Fruit fly (Drosophila melanogaster) whole organism, adult: Measurements from ENCODE around the gene CG43220.
A peak's percentile ranks its signal among the peaks of the same experiment; 100 is the strongest.

Source experiments
- CG11617 ChIP-seq: fragments of 200-800 bp; sonication (Bioruptor generic); optimal IDR thresholded peaks from 2 replicates; lab custom pipeline; 2017; ENCODE audit warnings: mild to moderate bottlenecking, missing biosample characterization, missing genetic modification reagents, missing genetic modification characterization
- CG12768 ChIP-seq: fragments of 200-800 bp; sonication (Bioruptor generic); optimal IDR thresholded peaks from 2 replicates; lab custom pipeline; 2017; ENCODE audit warnings: missing biosample characterization, missing genetic modification characterization, mild to moderate bottlenecking, moderate library complexity, missing genetic modification reagents
- CG14711 ChIP-seq: fragments of 200-800 bp; sonication (Bioruptor generic); optimal IDR thresholded peaks from 2 replicates; lab custom pipeline; 2018; ENCODE audit warnings: missing biosample characterization, mild to moderate bottlenecking, missing genetic modification characterization, moderate library complexity
- CG1620 ChIP-seq: fragments of 200-800 bp; sonication (Bioruptor generic); optimal IDR thresholded peaks from 2 replicates; lab custom pipeline; 2016; ENCODE audit warnings: missing biosample characterization, missing genetic modification characterization
- CG33017 ChIP-seq: fragments of 200-800 bp; sonication (Bioruptor generic); optimal IDR thresholded peaks from 2 replicates; lab custom pipeline; 2018; ENCODE audit warnings: missing biosample characterization, mild to moderate bottlenecking, missing genetic modification characterization, moderate library complexity
- CG5204 ChIP-seq: fragments of 200-800 bp; sonication (Bioruptor generic); optimal IDR thresholded peaks from 2 replicates; lab custom pipeline; 2016; ENCODE audit warnings: missing biosample characterization, missing genetic modification characterization
- CG7045 ChIP-seq: fragments of 200-800 bp; sonication (Bioruptor generic); optimal IDR thresholded peaks from 2 replicates; lab custom pipeline; 2017; ENCODE audit warnings: missing biosample characterization, mild to moderate bottlenecking, missing genetic modification characterization
- CG7101 ChIP-seq: fragments of 200-800 bp; sonication (Bioruptor generic); optimal IDR thresholded peaks from 2 replicates; lab custom pipeline; 2018; ENCODE audit warnings: missing biosample characterization, mild to moderate bottlenecking, missing genetic modification characterization, moderate library complexity
- Clk ChIP-seq: fragments of 200-800 bp; sonication (Bioruptor generic); optimal IDR thresholded peaks from 2 replicates; lab custom pipeline; 2017; ENCODE audit warnings: missing biosample characterization, missing genetic modification characterization
- Crg-1 ChIP-seq: fragments of 200-800 bp; sonication (Bioruptor generic); optimal IDR thresholded peaks from 2 replicates; lab custom pipeline; 2016; ENCODE audit warnings: missing biosample characterization, missing genetic modification characterization
- Hr96 ChIP-seq: fragments of 200-800 bp; sonication (Bioruptor generic); optimal IDR thresholded peaks from 2 replicates; lab custom pipeline; 2016; ENCODE audit warnings: missing biosample characterization, missing genetic modification characterization
- Mnt ChIP-seq: fragments of 200-800 bp; sonication (Bioruptor generic); optimal IDR thresholded peaks from 2 replicates; lab custom pipeline; 2016; ENCODE audit warnings: missing biosample characterization, mild to moderate bottlenecking, missing genetic modification characterization
- bab1 ChIP-seq: fragments of 200-800 bp; sonication (Bioruptor generic); optimal IDR thresholded peaks from 3 replicates; lab custom pipeline; 2019; ENCODE audit warnings: missing biosample characterization, mild to moderate bottlenecking, missing genetic modification characterization, moderate library complexity
- cic ChIP-seq: fragments of 200-800 bp; sonication (Bioruptor generic); optimal IDR thresholded peaks from 2 replicates; lab custom pipeline; 2017; ENCODE audit warnings: missing biosample characterization, mild to moderate bottlenecking, missing genetic modification characterization, moderate library complexity
- cnc ChIP-seq, 2 experiments: fragments of >200 bp; optimal IDR thresholded peaks; 2 replicates each; lab custom pipeline; 2017
- kay ChIP-seq: fragments of 200-800 bp; sonication (Bioruptor generic); peaks from one replicate; lab custom pipeline; 2016; ENCODE audit warnings: missing biosample characterization, missing genetic modification characterization, borderline replicate concordance
- ovo ChIP-seq: fragments of 200-800 bp; sonication (Bioruptor generic); optimal IDR thresholded peaks from 2 replicates; lab custom pipeline; 2016; ENCODE audit warnings: missing biosample characterization, missing genetic modification characterization
- pad ChIP-seq: fragments of 200-800 bp; sonication (Bioruptor generic); optimal IDR thresholded peaks from 3 replicates; lab custom pipeline; 2017; ENCODE audit warnings: missing biosample characterization, missing genetic modification characterization, mild to moderate bottlenecking, moderate library complexity, missing genetic modification reagents
- tj ChIP-seq: fragments of 200-800 bp; sonication (Bioruptor generic); optimal IDR thresholded peaks from 3 replicates; lab custom pipeline; 2017; ENCODE audit warnings: missing biosample characterization, mild to moderate bottlenecking, missing genetic modification characterization, moderate library complexity
- toe ChIP-seq: fragments of 200-800 bp; sonication (Bioruptor generic); optimal IDR thresholded peaks from 2 replicates; lab custom pipeline; 2016; ENCODE audit warnings: missing biosample characterization, missing genetic modification characterization

Gene CG43220

dm6 chr2L:17498721-17499120 is 12.4 kb downstream of the CG43220 start, which contains the start of gene CG15142:
CG15142 (minus strand) TSS chr2L:17498821.
- TF ChIP-seq Hr96 (GFP tag; lab: Kevin White, UChicago): no peak
- TF ChIP-seq CG7101 (tag; lab: Kevin White, UChicago): no peak
- TF ChIP-seq CG12768 (GFP tag; lab: Kevin White, UChicago): no peak
- TF ChIP-seq CG33017 (tag; lab: Kevin White, UChicago): no peak
- TF ChIP-seq Crg-1 (GFP tag; lab: Kevin White, UChicago): no peak
- TF ChIP-seq Clk (GFP tag; lab: Kevin White, UChicago): no peak

dm6 chr2L:17500946-17501451 is 14.6 kb downstream of the CG43220 start, which contains the start of the genes mEFTs and Dhc36C:
mEFTs (minus strand) TSS chr2L:17501106.
Dhc36C (plus strand) TSS chr2L:17501401.
- TF ChIP-seq ovo (no peak), Crg-1 (GFP tag; lab: Kevin White, UChicago) (no peak), CG33017 (tag; lab: Kevin White, UChicago) (no peak), CG14711 (tag; lab: Kevin White, UChicago) (no peak), CG1620 (no peak), cnc (optimal IDR thresholded peaks at IDR 0.05; lab: Kevin White, UChicago) (no peak), CG11617 (GFP tag; lab: Kevin White, UChicago) (no peak), CG5204 (no peak), pad (GFP tag; lab: Kevin White, UChicago) (no peak), CG12768 (GFP tag; lab: Kevin White, UChicago) (no peak), bab1 (peak; percentile 24), Mnt (GFP tag; lab: Kevin White, UChicago) (peak; percentile 72), Hr96 (GFP tag; lab: Kevin White, UChicago) (no peak), toe (GFP tag; lab: Kevin White, UChicago) (no peak), cic (GFP tag; lab: Kevin White, UChicago) (no peak)

dm6 chr2L:17514090-17514715 is 27.8 kb downstream of the CG43220 start:
- TF ChIP-seq toe (GFP tag; lab: Kevin White, UChicago): no peak
- TF ChIP-seq cnc (optimal IDR thresholded peaks at IDR 0.05; lab: Kevin White, UChicago): no peak
- TF ChIP-seq CG14711 (tag; lab: Kevin White, UChicago): no peak
- TF ChIP-seq CG12768 (GFP tag; lab: Kevin White, UChicago): no peak
- no peak for TF ChIP-seq CG11617 (GFP tag; lab: Kevin White, UChicago)
- no peak for TF ChIP-seq tj (GFP tag; lab: Kevin White, UChicago)
- TF ChIP-seq CG7045 (GFP tag; lab: Kevin White, UChicago): no peak
- TF ChIP-seq CG5204: no peak
- TF ChIP-seq Mnt (GFP tag; lab: Kevin White, UChicago): no peak
- TF ChIP-seq bab1: no peak
- no peak for TF ChIP-seq CG33017 (tag; lab: Kevin White, UChicago)
- TF ChIP-seq CG7101 (tag; lab: Kevin White, UChicago): no peak
- no peak for TF ChIP-seq Clk (GFP tag; lab: Kevin White, UChicago)
- TF ChIP-seq pad (GFP tag; lab: Kevin White, UChicago): no peak

DNA sequence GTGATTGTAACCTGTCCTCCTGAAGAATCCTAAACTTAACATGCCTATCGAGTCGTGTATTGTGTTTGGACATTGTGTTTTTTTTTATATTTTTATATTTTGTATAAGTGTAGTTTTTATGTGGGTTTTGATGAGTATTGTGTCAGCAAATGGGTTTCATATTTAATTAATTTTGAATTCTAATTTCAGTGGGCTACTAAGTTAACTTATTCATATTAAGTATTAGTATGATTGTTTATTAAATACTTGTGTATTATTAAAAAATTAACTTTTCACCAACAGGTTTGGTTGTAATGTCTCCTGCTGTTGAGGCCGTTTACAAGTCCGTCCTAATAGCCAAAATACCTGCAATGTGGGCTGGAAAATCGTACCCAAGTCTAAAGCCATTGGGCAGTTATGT is 38.1 kb downstream of the CG43220 start, which contains the start of gene CG15143:
CG15143 (minus strand) TSS at position 101 of the 400 bp plus-strand sequence.
- TF ChIP-seq toe (GFP tag; lab: Kevin White, UChicago) (no peak), Crg-1 (GFP tag; lab: Kevin White, UChicago) (no peak), kay (GFP tag; lab: Kevin White, UChicago) (no peak), bab1 (no peak), CG5204 (no peak), CG11617 (GFP tag; lab: Kevin White, UChicago) (no peak), Mnt (GFP tag; lab: Kevin White, UChicago) (no peak), CG33017 (tag; lab: Kevin White, UChicago) (no peak), ovo (no peak), CG7045 (GFP tag; lab: Kevin White, UChicago) (no peak), CG14711 (tag; lab: Kevin White, UChicago) (no peak), CG7101 (tag; lab: Kevin White, UChicago) (no peak), CG1620 (no peak), cic (GFP tag; lab: Kevin White, UChicago) (no peak), Clk (GFP tag; lab: Kevin White, UChicago) (no peak), tj (GFP tag; lab: Kevin White, UChicago) (no peak), CG12768 (GFP tag; lab: Kevin White, UChicago) (no peak), Hr96 (GFP tag; lab: Kevin White, UChicago) (no peak), pad (GFP tag; lab: Kevin White, UChicago) (no peak), cnc (optimal IDR thresholded peaks at IDR 0.05; lab: Kevin White, UChicago) (no peak)

DNA sequence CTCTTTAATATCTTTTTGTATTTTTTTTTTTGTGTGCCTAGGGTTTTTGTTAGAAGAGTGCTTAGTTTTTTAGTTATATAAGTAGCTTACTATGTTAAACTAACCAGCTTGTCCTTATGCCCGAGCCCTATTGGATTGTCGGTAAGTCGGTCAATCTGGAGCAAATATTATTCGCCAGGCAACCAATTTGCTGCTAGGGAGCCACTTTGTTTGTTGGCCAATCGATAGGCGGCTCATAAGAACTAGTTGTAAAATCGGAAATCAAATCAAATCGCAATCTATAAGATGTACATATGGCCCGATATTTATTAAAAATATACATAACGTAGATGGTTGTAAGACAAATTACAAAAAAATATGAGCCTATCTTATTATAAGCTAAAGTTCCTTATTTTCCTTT is 42.7 kb downstream of the CG43220 start, which contains the start of gene CG15144:
CG15144 (minus strand) TSS at position 101 of the 400 bp plus-strand sequence.
- TF ChIP-seq Crg-1 (GFP tag; lab: Kevin White, UChicago): no peak
- no peak for TF ChIP-seq toe (GFP tag; lab: Kevin White, UChicago)
- no peak for TF ChIP-seq Mnt (GFP tag; lab: Kevin White, UChicago)
- no peak for TF ChIP-seq ovo
- TF ChIP-seq CG7101 (tag; lab: Kevin White, UChicago): no peak
- no peak for TF ChIP-seq Clk (GFP tag; lab: Kevin White, UChicago)
- TF ChIP-seq CG12768 (GFP tag; lab: Kevin White, UChicago): no peak
- TF ChIP-seq CG7045 (GFP tag; lab: Kevin White, UChicago): no peak
- no peak for TF ChIP-seq CG1620
- no peak for TF ChIP-seq bab1
- no peak for TF ChIP-seq CG33017 (tag; lab: Kevin White, UChicago)
- TF ChIP-seq cnc (optimal IDR thresholded peaks at IDR 0.05; lab: Kevin White, UChicago): no peak
- TF ChIP-seq kay (GFP tag; lab: Kevin White, UChicago): no peak
- TF ChIP-seq CG14711 (tag; lab: Kevin White, UChicago): no peak
- no peak for TF ChIP-seq CG5204
- TF ChIP-seq pad (GFP tag; lab: Kevin White, UChicago): no peak
- no peak for TF ChIP-seq CG11617 (GFP tag; lab: Kevin White, UChicago)
- TF ChIP-seq Hr96 (GFP tag; lab: Kevin White, UChicago): no peak
- no peak for TF ChIP-seq tj (GFP tag; lab: Kevin White, UChicago)
